Fruit fly (Drosophila melanogaster) whole organism, embryonic: ENCODE results near the gene Kdm3.

Source experiments
- Bgb ChIP-seq: fragments of 200-800 bp; sonication (Bioruptor generic); IDR thresholded peaks from 2 replicates; pipeline ENCODE4 v1.3.6; 2022; ENCODE audit warnings: missing biosample characterization, missing genetic modification characterization; ENCODE audit not compliant: partially characterized antibody
- CG10431 ChIP-seq: fragments of 200-800 bp; sonication (Bioruptor generic); optimal IDR thresholded peaks from 3 replicates; lab custom pipeline; 2018; ENCODE audit warnings: missing biosample characterization, mild to moderate bottlenecking, missing genetic modification characterization
- CG12155 ChIP-seq: fragments of 200-800 bp; sonication (Bioruptor generic); optimal IDR thresholded peaks from 3 replicates; lab custom pipeline; 2016; ENCODE audit warnings: missing biosample characterization, missing genetic modification characterization
- CG12391 ChIP-seq: fragments of 200-800 bp; sonication (Bioruptor generic); optimal IDR thresholded peaks from 3 replicates; lab custom pipeline; 2018; ENCODE audit warnings: missing biosample characterization, mild to moderate bottlenecking, missing genetic modification characterization, moderate library complexity
- CG13624 ChIP-seq: fragments of 200-800 bp; sonication (Bioruptor generic); optimal IDR thresholded peaks from 2 replicates; lab custom pipeline; 2016; ENCODE audit warnings: missing biosample characterization, missing genetic modification characterization
- CG13775 ChIP-seq: fragments of 200-800 bp; sonication (Bioruptor generic); optimal IDR thresholded peaks from 3 replicates; lab custom pipeline; 2017; ENCODE audit warnings: missing biosample characterization, mild to moderate bottlenecking, missing genetic modification characterization
- CG16779 ChIP-seq: fragments of 200-800 bp; sonication (Bioruptor generic); IDR thresholded peaks from 2 replicates; pipeline ENCODE4 v1.3.6; 2022; ENCODE audit warnings: missing biosample characterization, missing genetic modification characterization
- CG16813 ChIP-seq: fragments of 200-800 bp; sonication (Bioruptor generic); IDR thresholded peaks from 3 replicates; pipeline ENCODE4 v1.3.6; 2022; ENCODE audit warnings: missing biosample characterization, missing genetic modification characterization; ENCODE audit not compliant: partially characterized antibody
- CG16863 ChIP-seq: fragments of 200-800 bp; sonication (Bioruptor generic); optimal IDR thresholded peaks from 3 replicates; lab custom pipeline; 2016; ENCODE audit warnings: missing biosample characterization, missing genetic modification characterization
- CG17328 ChIP-seq: fragments of 200-800 bp; sonication (Bioruptor generic); IDR thresholded peaks from 2 replicates; pipeline ENCODE4 v1.3.6; 2022; ENCODE audit warnings: missing biosample characterization, missing genetic modification characterization
- CG17612 ChIP-seq: fragments of 200-800 bp; sonication (Bioruptor generic); IDR thresholded peaks from 2 replicates; pipeline ENCODE4 v1.3.6; 2022; ENCODE audit warnings: missing biosample characterization, missing genetic modification characterization
- CG2678 ChIP-seq: fragments of 200-800 bp; sonication (Bioruptor generic); optimal IDR thresholded peaks from 3 replicates; lab custom pipeline; 2019; ENCODE audit warnings: missing biosample characterization, mild to moderate bottlenecking, missing genetic modification characterization, moderate library complexity
- CG30403 ChIP-seq: fragments of 200-800 bp; sonication (Bioruptor generic); optimal IDR thresholded peaks from 3 replicates; lab custom pipeline; 2016; ENCODE audit warnings: missing biosample characterization, missing genetic modification characterization
- CG3065 ChIP-seq: fragments of 200-800 bp; sonication (Bioruptor generic); optimal IDR thresholded peaks from 2 replicates; lab custom pipeline; 2016; ENCODE audit warnings: missing biosample characterization, missing genetic modification characterization
- CG32767 ChIP-seq: fragments of 200-800 bp; sonication (Bioruptor generic); IDR thresholded peaks from 2 replicates; pipeline ENCODE4 v1.3.6; 2022; ENCODE audit warnings: missing biosample characterization, missing genetic modification characterization
- CG3838 ChIP-seq: fragments of 200-800 bp; sonication (Bioruptor generic); optimal IDR thresholded peaks from 3 replicates; lab custom pipeline; 2016; ENCODE audit warnings: missing biosample characterization, missing genetic modification characterization
- CG4854 ChIP-seq: fragments of 200-800 bp; sonication (Bioruptor generic); optimal IDR thresholded peaks from 2 replicates; lab custom pipeline; 2016; ENCODE audit warnings: missing biosample characterization, missing genetic modification characterization, inconsistent platforms
- CG7357 ChIP-seq: fragments of 200-800 bp; sonication (Bioruptor generic); IDR thresholded peaks from 3 replicates; pipeline ENCODE4 v1.3.6; 2022; ENCODE audit warnings: missing biosample characterization, missing genetic modification characterization
- CG8765 ChIP-seq: fragments of 200-800 bp; sonication (Bioruptor generic); IDR thresholded peaks from 2 replicates; pipeline ENCODE4 v1.3.6; 2022; ENCODE audit warnings: missing biosample characterization, missing genetic modification characterization
- CG8944 ChIP-seq: fragments of 200-800 bp; sonication (Bioruptor generic); optimal IDR thresholded peaks from 3 replicates; lab custom pipeline; 2016; ENCODE audit warnings: missing biosample characterization, missing genetic modification characterization
- CG9932 ChIP-seq: fragments of 200-800 bp; sonication (Bioruptor generic); IDR thresholded peaks from 2 replicates; pipeline ENCODE4 v1.3.6; 2022; ENCODE audit warnings: missing biosample characterization, missing genetic modification characterization
- CrebB ChIP-seq: fragments of 200-800 bp; sonication (Bioruptor generic); optimal IDR thresholded peaks from 3 replicates; lab custom pipeline; 2018; ENCODE audit warnings: missing biosample characterization, mild to moderate bottlenecking, missing genetic modification characterization
- D ChIP-seq, 2 experiments: fragments of 200-800 bp in 1 of 2; fragments of >200 bp in 1 of 2; sonication (Bioruptor generic) in 1 of 2; optimal IDR thresholded peaks; 2 replicates in 1 of 2; 3 replicates in 1 of 2; lab custom pipeline; 2017; ENCODE audit warnings: mild to moderate bottlenecking in 1 of 2, missing biosample characterization in 1 of 2, missing genetic modification characterization in 1 of 2, missing genetic modification reagents in 1 of 2
- Dip2 ChIP-seq: fragments of 200-800 bp; sonication (Bioruptor generic); IDR thresholded peaks from 2 replicates; pipeline ENCODE4 v1.3.6; 2022; ENCODE audit warnings: missing biosample characterization, missing genetic modification characterization
- Eip74EF ChIP-seq, 2 experiments: fragments of 200-800 bp in 1 of 2; fragments of >200 bp in 1 of 2; sonication (Bioruptor generic) in 1 of 2; optimal IDR thresholded peaks; 2 replicates each; lab custom pipeline; 2017 to 2019; ENCODE audit warnings: missing biosample characterization in 2 of 2, missing genetic modification characterization in 2 of 2, mild to moderate bottlenecking in 1 of 2, moderate library complexity in 1 of 2
- Ets97D ChIP-seq: fragments of 200-800 bp; sonication (Bioruptor generic); optimal IDR thresholded peaks from 3 replicates; lab custom pipeline; 2016; ENCODE audit warnings: missing biosample characterization, missing genetic modification characterization
- HLH4C ChIP-seq: fragments of 200-800 bp; sonication (Bioruptor generic); IDR thresholded peaks from 3 replicates; pipeline ENCODE4 v1.3.6; 2022; ENCODE audit warnings: missing biosample characterization, missing genetic modification characterization; ENCODE audit not compliant: partially characterized antibody
- Hr51 ChIP-seq, 2 experiments: fragments of 200-800 bp; sonication (Bioruptor generic); optimal IDR thresholded peaks; 2 replicates in 1 of 2; 3 replicates in 1 of 2; lab custom pipeline; 2016 to 2018; ENCODE audit warnings: missing biosample characterization in 2 of 2, missing genetic modification characterization in 2 of 2, mild to moderate bottlenecking in 1 of 2, moderate library complexity in 1 of 2
- Kr ChIP-seq: fragments of 200-800 bp; sonication (Bioruptor generic); optimal IDR thresholded peaks from 2 replicates; lab custom pipeline; 2017; ENCODE audit warnings: missing biosample characterization, mild to moderate bottlenecking, missing genetic modification characterization
- Myb ChIP-seq: fragments of 200-800 bp; sonication (Bioruptor generic); optimal IDR thresholded peaks from 2 replicates; lab custom pipeline; 2016; ENCODE audit warnings: missing biosample characterization, missing genetic modification characterization
- Neu2 ChIP-seq: fragments of 200-800 bp; sonication (Bioruptor generic); optimal IDR thresholded peaks from 3 replicates; lab custom pipeline; 2016; ENCODE audit warnings: missing biosample characterization, missing genetic modification characterization, borderline replicate concordance
- PHDP ChIP-seq: fragments of 200-800 bp; sonication (Bioruptor generic); optimal IDR thresholded peaks from 3 replicates; lab custom pipeline; 2018; ENCODE audit warnings: missing biosample characterization, mild to moderate bottlenecking, missing genetic modification characterization, moderate library complexity
- Ravus ChIP-seq: fragments of 200-800 bp; sonication (Bioruptor generic); IDR thresholded peaks from 2 replicates; pipeline ENCODE4 v1.3.6; 2022; ENCODE audit warnings: missing biosample characterization, missing genetic modification characterization
- Sry-δ ChIP-seq: fragments of 200-800 bp; sonication (Bioruptor generic); optimal IDR thresholded peaks from 2 replicates; lab custom pipeline; 2016; ENCODE audit warnings: missing biosample characterization, missing genetic modification characterization
- abd-A ChIP-seq: fragments of 200-800 bp; sonication (Bioruptor generic); optimal IDR thresholded peaks from 3 replicates; lab custom pipeline; 2019; ENCODE audit warnings: missing biosample characterization, mild to moderate bottlenecking, missing genetic modification characterization, moderate library complexity
- al ChIP-seq: fragments of 200-800 bp; sonication (Bioruptor generic); IDR thresholded peaks from 2 replicates; pipeline ENCODE4 v1.3.6; 2022; ENCODE audit warnings: missing biosample characterization, missing genetic modification characterization
- aop ChIP-seq: fragments of 200-800 bp; sonication (Bioruptor generic); IDR thresholded peaks from 2 replicates; pipeline ENCODE4 v1.3.6; 2022; ENCODE audit warnings: missing biosample characterization, missing genetic modification characterization
- bcd ChIP-seq: fragments of 200-800 bp; sonication (Bioruptor generic); optimal IDR thresholded peaks from 2 replicates; lab custom pipeline; 2017; ENCODE audit warnings: missing biosample characterization, mild to moderate bottlenecking, missing genetic modification characterization
- chn ChIP-seq: fragments of 200-800 bp; sonication (Bioruptor generic); optimal IDR thresholded peaks from 2 replicates; lab custom pipeline; 2016; ENCODE audit warnings: missing biosample characterization, missing genetic modification characterization
- corto ChIP-seq: fragments of 200-800 bp; sonication (Bioruptor generic); optimal IDR thresholded peaks from 2 replicates; lab custom pipeline; 2016; ENCODE audit warnings: missing biosample characterization, mild to moderate bottlenecking, missing genetic modification characterization, moderate library complexity
- ems ChIP-seq: fragments of 200-800 bp; sonication (Bioruptor generic); optimal IDR thresholded peaks from 3 replicates; lab custom pipeline; 2016; ENCODE audit warnings: missing biosample characterization, missing genetic modification characterization
- her ChIP-seq: fragments of 200-800 bp; sonication (Bioruptor generic); optimal IDR thresholded peaks from 2 replicates; lab custom pipeline; 2016; ENCODE audit warnings: missing biosample characterization, missing genetic modification characterization
- pzg ChIP-seq: fragments of 200-800 bp; sonication (Bioruptor generic); optimal IDR thresholded peaks from 3 replicates; lab custom pipeline; 2018; ENCODE audit warnings: missing biosample characterization, mild to moderate bottlenecking, missing genetic modification characterization, moderate library complexity
- ranshi ChIP-seq: fragments of 200-800 bp; sonication (Bioruptor generic); IDR thresholded peaks from 2 replicates; pipeline ENCODE4 v1.3.6; 2022; ENCODE audit warnings: missing biosample characterization, missing genetic modification characterization
- seq ChIP-seq: fragments of 200-800 bp; sonication (Bioruptor generic); IDR thresholded peaks from 2 replicates; pipeline ENCODE4 v1.3.6; 2022; ENCODE audit warnings: missing biosample characterization, missing genetic modification characterization
- tin ChIP-seq: fragments of 200-800 bp; sonication (Bioruptor generic); optimal IDR thresholded peaks from 3 replicates; lab custom pipeline; 2016; ENCODE audit warnings: missing biosample characterization, missing genetic modification characterization
- ttk ChIP-seq: fragments of 200-800 bp; sonication (Bioruptor generic); IDR thresholded peaks from 2 replicates; pipeline ENCODE4 v2.1.2; 2022; ENCODE audit warnings: missing biosample characterization, missing genetic modification characterization
- twi ChIP-seq: fragments of 200-800 bp; optimal IDR thresholded peaks from 2 replicates; lab custom pipeline; 2019; ENCODE audit warnings: missing biosample characterization, mild to moderate bottlenecking, missing genetic modification characterization, moderate library complexity
- usp ChIP-seq: fragments of >200 bp; optimal IDR thresholded peaks from 2 replicates; lab custom pipeline; 2017; ENCODE audit warnings: missing biosample characterization, missing genetic modification characterization
- zfh1 ChIP-seq: fragments of 200-800 bp; sonication (Bioruptor generic); IDR thresholded peaks from 3 replicates; pipeline ENCODE4 v1.3.6; 2022; ENCODE audit warnings: missing biosample characterization, missing genetic modification characterization

Kdm3 gene

DNA sequence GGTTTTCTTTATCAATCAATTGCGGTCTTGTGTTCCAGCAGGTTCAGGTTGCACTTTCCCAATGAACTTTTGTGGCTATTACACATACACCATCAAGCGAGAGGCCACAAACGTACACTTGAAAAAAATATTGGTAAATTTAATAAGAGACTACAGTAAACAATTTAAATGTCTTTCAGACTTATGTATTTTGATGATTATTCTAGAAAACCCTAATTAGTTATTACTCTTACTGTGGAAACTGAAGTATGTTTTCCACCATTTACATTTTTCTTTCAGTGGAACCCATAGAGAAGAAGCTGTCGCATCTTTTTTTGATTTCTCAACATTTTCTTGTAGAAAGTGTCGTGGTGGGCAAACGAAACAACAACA, 18.3 kb downstream of the Kdm3 start (continued):
- peak; percentile 89 for TF ChIP-seq CG13624 (GFP tag; lab: Kevin White, UChicago)
- no peak for TF ChIP-seq usp (GFP tag; lab: Kevin White, UChicago)
- peak; percentile 78 for TF ChIP-seq CG3838
- TF ChIP-seq CG13775, result peak; percentile 83
- peak; percentile 82 for TF ChIP-seq seq (GFP tag; lab: Robert Waterston, UW)
- peak; percentile 95 for TF ChIP-seq CG12391
- TF ChIP-seq Myb (GFP tag; lab: Kevin White, UChicago), result peak; percentile 75
- peak; percentile 94 for TF ChIP-seq CG16863 (GFP tag; lab: Kevin White, UChicago)
- TF ChIP-seq Kr, result no peak
- peak; percentile 82 for TF ChIP-seq CG7357 (GFP tag; lab: Robert Waterston, UW)
- TF ChIP-seq CG3065 (GFP tag; lab: Kevin White, UChicago), result peak; percentile 82
- TF ChIP-seq abd-A, result no peak
- TF ChIP-seq twi (tag; lab: Kevin White, UChicago), result peak; percentile 83
- no peak; the same call in 1 of the 2 replicates for TF ChIP-seq Dip2 (GFP tag; lab: Robert Waterston, UW)
- peak; percentile 56 for TF ChIP-seq Ravus (GFP tag; lab: Robert Waterston, UW)
- TF ChIP-seq chn (GFP tag; lab: Kevin White, UChicago), result peak; percentile 88
- peak; percentile 95 for TF ChIP-seq CG30403 (GFP tag; lab: Kevin White, UChicago)
- peak; percentile 64 for TF ChIP-seq Sry-δ (GFP tag; lab: Kevin White, UChicago)
- TF ChIP-seq pzg, result no peak
- peak; percentile 84 for TF ChIP-seq her (GFP tag; lab: Kevin White, UChicago)
- TF ChIP-seq Neu2 (GFP tag; lab: Kevin White, UChicago), result peak; percentile 4
- peak; percentile 96 for TF ChIP-seq PHDP (tag; lab: Kevin White, UChicago)
- peak; percentile 89 for TF ChIP-seq CrebB (tag; lab: Kevin White, UChicago)
- TF ChIP-seq CG10431 (GFP tag; lab: Kevin White, UChicago), result peak; percentile 82
- TF ChIP-seq CG2678 (tag; lab: Kevin White, UChicago), result peak; percentile 96
- TF ChIP-seq CG17328 (GFP tag; lab: Robert Waterston, UW), result peak; percentile 95
- TF ChIP-seq D (optimal IDR thresholded peaks at IDR 0.05; lab: Kevin White, UChicago), result no peak
- TF ChIP-seq D (GFP tag; optimal IDR thresholded peaks at IDR 0.05; lab: Kevin White, UChicago), result peak; percentile 94
- peak; percentile 81 for TF ChIP-seq aop (GFP tag; lab: Robert Waterston, UW)
- peak; percentile 90 for TF ChIP-seq CG8944
- no peak for TF ChIP-seq Bgb (GFP tag; lab: Robert Waterston, UW)
- TF ChIP-seq zfh1 (GFP tag; lab: Robert Waterston, UW), result peak; percentile 91
- peak; percentile 93 for TF ChIP-seq ranshi (GFP tag; lab: Robert Waterston, UW)
- TF ChIP-seq CG4854 (GFP tag; lab: Kevin White, UChicago), result peak; percentile 85
- peak; percentile 90 for TF ChIP-seq tin (GFP tag; lab: Kevin White, UChicago)
- peak; percentile 60 for TF ChIP-seq CG16779
- peak; percentile 82 for TF ChIP-seq bcd
- no peak; the same call in 1 of the 2 replicates for TF ChIP-seq CG9932 (GFP tag; lab: Robert Waterston, UW)
- TF ChIP-seq Hr51 (GFP tag; optimal IDR thresholded peaks at IDR 0.05; lab: Kevin White, UChicago), result peak; percentile 77 to 96
- TF ChIP-seq CG32767 (GFP tag; lab: Robert Waterston, UW), result peak; percentile 74; the same call in 1 of the 2 replicates
- TF ChIP-seq HLH4C, result no peak
- TF ChIP-seq CG8765 (GFP tag; lab: Robert Waterston, UW), result peak; percentile 49; the same call in 1 of the 2 replicates
- TF ChIP-seq Ets97D (GFP tag; lab: Kevin White, UChicago), result peak; percentile 74
- peak; percentile 84 for TF ChIP-seq al (GFP tag; lab: Robert Waterston, UW)
- peak; percentile 89 for TF ChIP-seq CG12155
- TF ChIP-seq ttk, result peak; percentile 91
- TF ChIP-seq corto (GFP tag; lab: Kevin White, UChicago), result no peak
- peak; percentile 9 for TF ChIP-seq ems (GFP tag; lab: Kevin White, UChicago)
- TF ChIP-seq Eip74EF (GFP tag; optimal IDR thresholded peaks at IDR 0.05; lab: Kevin White, UChicago), result peak in 1 of 2 experiments; percentile 95
- peak; percentile 75 for TF ChIP-seq CG17612
- no peak for TF ChIP-seq CG16813 (GFP tag; lab: Robert Waterston, UW)
